Fruit fly (Drosophila melanogaster) whole organism, pupa: ENCODE data around the gene Hacd1.

ENCODE experiments used
- CG10348 ChIP-seq: fragments of 200-800 bp; sonication (Bioruptor generic); IDR thresholded peaks from 2 replicates; pipeline ENCODE4 v1.3.6; 2022; ENCODE audit warnings: missing biosample characterization, missing genetic modification characterization
- CG12605 ChIP-seq: fragments of 200-800 bp; sonication (Bioruptor generic); IDR thresholded peaks from 2 replicates; pipeline ENCODE4 v1.3.6; 2022; ENCODE audit warnings: missing biosample characterization, missing genetic modification characterization
- CG13204 ChIP-seq: fragments of 200-800 bp; sonication (Bioruptor generic); optimal IDR thresholded peaks from 2 replicates; lab custom pipeline; 2018; ENCODE audit warnings: missing biosample characterization, mild to moderate bottlenecking, missing genetic modification characterization, moderate library complexity
- CG14655 ChIP-seq: fragments of 200-800 bp; sonication (Bioruptor generic); optimal IDR thresholded peaks from 3 replicates; lab custom pipeline; 2017; ENCODE audit warnings: mild to moderate bottlenecking, missing biosample characterization, missing genetic modification reagents, missing genetic modification characterization
- CG15710 ChIP-seq: fragments of 200-800 bp; sonication (Bioruptor generic); optimal IDR thresholded peaks from 2 replicates; lab custom pipeline; 2018; ENCODE audit warnings: missing biosample characterization, mild to moderate bottlenecking, missing genetic modification characterization, moderate library complexity
- CG17806 ChIP-seq: fragments of 200-800 bp; sonication (Bioruptor generic); optimal IDR thresholded peaks from 2 replicates; lab custom pipeline; 2018; ENCODE audit warnings: missing biosample characterization, mild to moderate bottlenecking, missing genetic modification characterization, moderate library complexity
- CG32121 ChIP-seq: fragments of 200-800 bp; sonication (Bioruptor generic); IDR thresholded peaks from 2 replicates; pipeline ENCODE4 v1.3.6; 2022; ENCODE audit warnings: missing biosample characterization, missing genetic modification characterization
- CG34367 ChIP-seq: fragments of 200-800 bp; sonication (Bioruptor generic); optimal IDR thresholded peaks from 2 replicates; lab custom pipeline; 2018; ENCODE audit warnings: missing biosample characterization, mild to moderate bottlenecking, missing genetic modification characterization
- CG4496 ChIP-seq: fragments of 200-800 bp; sonication (Bioruptor generic); IDR thresholded peaks from 3 replicates; pipeline ENCODE4 v1.3.6; 2022; ENCODE audit warnings: missing biosample characterization, missing genetic modification characterization
- CG8159 ChIP-seq: fragments of 200-800 bp; sonication (Bioruptor generic); optimal IDR thresholded peaks from 3 replicates; lab custom pipeline; 2018; ENCODE audit warnings: missing biosample characterization, mild to moderate bottlenecking, missing genetic modification characterization, moderate library complexity
- CG8301 ChIP-seq: fragments of 200-800 bp; sonication (Bioruptor generic); optimal IDR thresholded peaks from 2 replicates; lab custom pipeline; 2018; ENCODE audit warnings: missing biosample characterization, mild to moderate bottlenecking, missing genetic modification characterization
- CG9948 ChIP-seq: fragments of 200-800 bp; sonication (Bioruptor generic); optimal IDR thresholded peaks from 2 replicates; lab custom pipeline; 2018; ENCODE audit warnings: missing biosample characterization, mild to moderate bottlenecking, missing genetic modification characterization, moderate library complexity
- D1 ChIP-seq: fragments of 200-800 bp; sonication (Bioruptor generic); optimal IDR thresholded peaks from 2 replicates; lab custom pipeline; 2018; ENCODE audit warnings: missing biosample characterization, mild to moderate bottlenecking, missing genetic modification characterization, moderate library complexity
- EcR ChIP-seq: fragments of 200-800 bp; sonication (Bioruptor generic); optimal IDR thresholded peaks from 3 replicates; lab custom pipeline; 2019; ENCODE audit warnings: missing biosample characterization, missing genetic modification characterization, mild to moderate bottlenecking, moderate library complexity, missing genetic modification reagents
- Ets98B ChIP-seq: fragments of 200-800 bp; sonication (Bioruptor generic); IDR thresholded peaks from 2 replicates; pipeline ENCODE4 v1.3.6; 2022; ENCODE audit warnings: missing biosample characterization, missing genetic modification characterization
- Pif1A ChIP-seq: fragments of 200-800 bp; sonication (Bioruptor generic); optimal IDR thresholded peaks from 3 replicates; lab custom pipeline; 2016; ENCODE audit warnings: missing biosample characterization, missing genetic modification characterization
- Pif1B ChIP-seq: fragments of 200-800 bp; sonication (Bioruptor generic); optimal IDR thresholded peaks from 3 replicates; lab custom pipeline; 2016; ENCODE audit warnings: missing biosample characterization, missing genetic modification characterization
- Snoo ChIP-seq: fragments of 200-800 bp; sonication (Bioruptor generic); optimal IDR thresholded peaks from 3 replicates; lab custom pipeline; 2017; ENCODE audit warnings: missing biosample characterization, mild to moderate bottlenecking, missing genetic modification characterization, inconsistent platforms
- fd96Ca ChIP-seq: fragments of 200-800 bp; sonication (Bioruptor generic); IDR thresholded peaks from 3 replicates; pipeline ENCODE4 v1.3.6; 2022; ENCODE audit warnings: missing biosample characterization, missing genetic modification characterization
- gl ChIP-seq: fragments of 200-800 bp; sonication (Bioruptor generic); optimal IDR thresholded peaks from 2 replicates; lab custom pipeline; 2018; ENCODE audit warnings: missing biosample characterization, mild to moderate bottlenecking, missing genetic modification characterization
- rn ChIP-seq: fragments of 200-800 bp; sonication (Bioruptor generic); IDR thresholded peaks from 2 replicates; pipeline ENCODE4 v1.3.6; 2022; ENCODE audit warnings: missing biosample characterization, missing genetic modification characterization

The Hacd1 gene

DNA sequence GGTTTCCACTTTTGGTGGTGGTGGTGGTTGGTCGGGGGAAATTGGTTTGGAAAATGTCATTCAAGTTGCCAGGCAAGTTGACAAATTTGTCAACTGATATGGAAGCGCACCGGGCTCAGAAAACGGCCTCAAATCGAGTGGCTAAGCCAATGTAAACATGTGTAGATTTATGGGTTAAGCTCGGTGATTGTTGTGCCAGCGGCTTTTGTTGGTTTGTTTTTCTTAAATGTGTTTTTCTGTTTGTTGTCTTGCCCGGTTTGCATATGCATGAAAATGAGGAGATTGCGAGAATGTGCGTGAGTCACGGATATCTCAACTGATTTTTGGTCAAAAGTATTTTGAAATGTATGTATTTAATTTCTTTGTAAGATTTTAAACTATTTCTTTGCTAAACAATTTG is 41.2 kb downstream of the Hacd1 start:
- TF ChIP-seq CG34367 (tag; lab: Kevin White, UChicago) (no peak), gl (tag; lab: Kevin White, UChicago) (no peak), CG8159 (tag; lab: Kevin White, UChicago) (no peak), CG4496 (no peak), CG12605 (GFP tag; lab: Robert Waterston, UW) (no peak), CG9948 (tag; lab: Kevin White, UChicago) (no peak)
- TF ChIP-seq, all 21 proteins: peak for 0

dm6 chr2L:11958729-11959128 is 43.3 kb downstream of the Hacd1 start:
- TF ChIP-seq CG4496 (no peak), CG34367 (tag; lab: Kevin White, UChicago) (no peak), CG13204 (GFP tag; lab: Kevin White, UChicago) (no peak), gl (tag; lab: Kevin White, UChicago) (no peak), CG9948 (tag; lab: Kevin White, UChicago) (no peak), EcR (GFP tag; lab: Kevin White, UChicago) (no peak), rn (GFP tag; lab: Robert Waterston, UW) (no peak), CG10348 (GFP tag; lab: Robert Waterston, UW) (no peak), fd96Ca (no peak), Snoo (tag; lab: Kevin White, UChicago) (no peak), CG32121 (GFP tag; lab: Robert Waterston, UW) (no peak), Pif1A (GFP tag; lab: Kevin White, UChicago) (peak; percentile 10), CG12605 (GFP tag; lab: Robert Waterston, UW) (no peak), CG15710 (tag; lab: Kevin White, UChicago) (no peak), CG17806 (tag; lab: Kevin White, UChicago) (no peak), Ets98B (GFP tag; lab: Robert Waterston, UW) (no peak), CG8301 (tag; lab: Kevin White, UChicago) (no peak), CG14655 (peak; percentile 32), Pif1B (GFP tag; lab: Kevin White, UChicago) (no peak), D1 (no peak), CG8159 (tag; lab: Kevin White, UChicago) (peak; percentile 18)
- TF ChIP-seq, all 21 proteins: peak for 3

DNA sequence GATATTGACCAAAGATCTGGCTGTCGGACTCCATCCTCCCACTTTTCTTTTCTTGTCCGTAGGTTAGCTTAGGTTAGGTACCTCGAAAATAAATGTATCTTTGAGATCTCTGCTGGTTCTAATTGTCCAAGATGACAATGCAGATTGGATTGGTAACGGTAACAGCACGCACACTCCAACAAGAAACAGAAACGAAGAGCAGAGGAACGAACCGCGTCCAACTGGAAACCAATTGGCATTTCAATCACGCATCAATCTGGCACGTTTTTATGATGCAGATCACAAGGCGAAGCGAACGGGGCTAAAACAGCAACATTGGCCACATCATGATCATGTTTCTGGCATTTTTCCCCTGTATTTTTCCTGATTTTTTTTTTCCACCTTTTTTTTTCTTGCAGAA is 46.2 kb downstream of the Hacd1 start:
- no peak for TF ChIP-seq rn (GFP tag; lab: Robert Waterston, UW)
- TF ChIP-seq gl (tag; lab: Kevin White, UChicago) = no peak
- TF ChIP-seq Ets98B (GFP tag; lab: Robert Waterston, UW) = no peak
- no peak for TF ChIP-seq CG12605 (GFP tag; lab: Robert Waterston, UW)
- TF ChIP-seq CG32121 (GFP tag; lab: Robert Waterston, UW) = no peak
- TF ChIP-seq, all 21 proteins: peak for 0
